Worm (Caenorhabditis elegans): ENCODE data around the gene eef-1G.

The eef-1G gene

DNA sequence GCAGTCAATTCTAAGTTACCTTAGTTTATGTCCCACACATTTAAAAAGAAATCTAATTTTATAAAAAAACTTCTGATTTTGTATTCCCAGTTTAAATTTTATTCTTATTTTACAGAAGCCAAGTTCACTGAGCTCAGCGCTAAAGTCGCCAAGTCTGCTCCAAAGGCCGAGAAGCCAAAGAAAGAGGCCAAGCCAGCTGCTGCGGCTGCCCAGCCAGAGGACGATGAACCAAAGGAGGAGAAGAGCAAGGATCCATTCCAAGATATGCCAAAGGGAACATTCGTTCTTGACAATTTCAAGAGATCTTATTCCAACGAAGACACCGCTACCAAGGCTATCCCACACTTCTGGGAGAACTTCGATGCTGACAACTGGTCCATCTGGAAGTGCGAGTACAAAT, 1.4 kb downstream of the eef-1G start:
- no peak for TF ChIP-seq fkh-10 (GFP tag; optimal IDR thresholded peaks at IDR 0.05)
- no peak for TF ChIP-seq lin-35 (GFP tag; optimal IDR thresholded peaks at IDR 0.05)
- TF ChIP-seq efl-1 (optimal IDR thresholded peaks at IDR 0.05): no peak
- peak in 1 of 2 experiments; percentile 17 for TF ChIP-seq efl-1 (GFP tag; optimal IDR thresholded peaks at IDR 0.05 in 1 of 2)
- no peak for TF ChIP-seq blmp-1 (tag; optimal IDR thresholded peaks at IDR 0.05)

DNA sequence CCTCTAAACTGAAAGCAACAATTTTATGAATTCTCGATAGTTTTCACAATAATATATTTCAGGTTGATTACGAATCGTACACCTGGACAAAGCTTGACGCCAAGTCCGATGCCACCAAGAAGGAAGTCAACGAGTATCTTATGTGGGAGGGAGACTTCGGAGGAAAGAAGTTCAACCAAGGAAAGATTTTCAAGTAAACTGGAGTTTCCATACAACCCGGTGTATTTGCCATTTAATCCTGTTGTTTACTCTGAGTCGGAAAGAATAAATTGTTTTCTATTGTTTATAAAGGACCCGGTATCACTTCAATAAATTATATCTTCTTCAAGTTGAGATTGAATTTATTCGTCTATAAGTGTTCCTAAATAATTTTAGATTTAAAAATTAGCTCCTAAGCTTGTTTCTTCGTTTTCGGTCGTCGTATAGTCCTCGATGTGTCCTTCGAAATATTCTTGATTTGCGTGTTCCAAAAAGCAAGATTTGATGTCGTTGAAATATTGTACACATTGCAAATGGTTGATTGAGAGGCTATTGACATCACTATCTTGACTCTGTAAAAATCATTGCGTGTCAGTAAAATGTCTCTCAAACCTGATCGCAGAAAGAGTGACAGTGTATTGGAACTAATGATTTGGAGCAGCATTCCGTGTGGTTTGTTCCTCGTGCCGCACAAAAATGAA, 2.2 kb downstream of the eef-1G start:
- TF ChIP-seq hlh-4 (tag; optimal IDR thresholded peaks at IDR 0.05) (no peak), efl-1 (optimal IDR thresholded peaks at IDR 0.05) (no peak), efl-1 (GFP tag; optimal IDR thresholded peaks at IDR 0.05 in 1 of 2) (peak in 1 of 2 experiments; percentile 24), nhr-11 (tag; optimal IDR thresholded peaks at IDR 0.05) (no peak), fkh-8 (tag; optimal IDR thresholded peaks at IDR 0.05) (no peak), lsy-2 (tag; optimal IDR thresholded peaks at IDR 0.05) (peak in 1 of 2 experiments; percentile 27), ces-1 (GFP tag; optimal IDR thresholded peaks at IDR 0.05) (no peak), nhr-85 (tag) (peak; percentile 4), nhr-237 (tag; optimal IDR thresholded peaks at IDR 0.05) (no peak), tlp-1 (tag; optimal IDR thresholded peaks at IDR 0.05) (no peak), hlh-17 (GFP tag; optimal IDR thresholded peaks at IDR 0.05; ENCODE audit: borderline replicate concordance) (no peak), hpl-2 (GFP tag; optimal IDR thresholded peaks at IDR 0.05) (no peak)

DNA sequence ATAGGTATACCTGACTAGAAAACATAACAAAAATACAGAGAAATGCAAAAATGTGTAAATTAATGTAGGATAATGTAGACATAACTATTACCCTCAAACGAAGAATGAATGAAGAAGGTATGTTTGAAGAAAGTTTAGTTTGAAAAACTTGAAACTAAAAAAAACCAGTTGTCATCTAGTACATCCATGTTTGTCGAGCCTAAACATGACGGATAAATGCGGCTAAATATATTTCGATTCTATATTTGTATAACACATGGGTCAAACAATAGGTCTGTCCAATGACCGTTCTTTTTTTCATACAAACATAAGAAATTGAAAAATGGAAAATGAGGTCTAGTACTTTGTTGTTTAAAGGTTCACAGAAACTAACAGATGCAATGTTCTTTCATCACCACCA, 4.6 kb downstream of the eef-1G start, which contains the start of gene F17C11.22:
TSS of gene F17C11.22 (minus strand) at position 101 of the 400 bp plus-strand sequence.
- TF ChIP-seq sptf-1 (tag; optimal IDR thresholded peaks at IDR 0.05): no peak
- no peak for TF ChIP-seq alr-1 (tag; optimal IDR thresholded peaks at IDR 0.05; ENCODE audit: borderline replicate concordance)
- no peak for TF ChIP-seq efl-1 (optimal IDR thresholded peaks at IDR 0.05)
- peak in 1 of 2 experiments; percentile 58 for TF ChIP-seq efl-1 (GFP tag; optimal IDR thresholded peaks at IDR 0.05 in 1 of 2)

DNA sequence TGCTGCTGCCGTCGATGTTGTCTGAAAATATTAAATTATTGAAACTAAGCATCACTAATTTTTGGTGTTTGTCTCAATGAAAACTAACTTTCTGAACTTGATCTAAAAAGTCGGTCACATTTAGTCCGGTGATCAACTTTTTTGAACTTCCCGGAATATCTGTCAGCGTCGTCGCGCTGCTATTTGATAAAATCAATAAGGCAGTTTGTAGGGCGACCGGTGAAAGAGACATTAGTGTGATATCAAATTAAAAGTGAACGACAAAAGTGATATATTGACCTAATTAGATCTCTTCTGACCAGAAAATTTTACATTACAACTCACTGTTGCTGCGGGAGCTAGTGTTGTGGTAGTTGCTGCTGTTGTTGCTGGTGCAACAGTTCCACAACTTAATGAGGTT, 5.4 kb downstream of the eef-1G start:
- peak; percentile 23 for TF ChIP-seq nhr-85 (tag)
- no peak for TF ChIP-seq mab-9 (GFP tag; IDR thresholded peaks at IDR 0.05)
- no peak for TF ChIP-seq sptf-1 (tag; optimal IDR thresholded peaks at IDR 0.05)
- TF ChIP-seq elt-3 (tag; optimal IDR thresholded peaks at IDR 0.05): peak in 1 of 6 experiments; percentile 10
- peak; percentile 90 for TF ChIP-seq blmp-1 (tag; optimal IDR thresholded peaks at IDR 0.05)
- TF ChIP-seq nhr-77 (tag; optimal IDR thresholded peaks at IDR 0.05): no peak

DNA sequence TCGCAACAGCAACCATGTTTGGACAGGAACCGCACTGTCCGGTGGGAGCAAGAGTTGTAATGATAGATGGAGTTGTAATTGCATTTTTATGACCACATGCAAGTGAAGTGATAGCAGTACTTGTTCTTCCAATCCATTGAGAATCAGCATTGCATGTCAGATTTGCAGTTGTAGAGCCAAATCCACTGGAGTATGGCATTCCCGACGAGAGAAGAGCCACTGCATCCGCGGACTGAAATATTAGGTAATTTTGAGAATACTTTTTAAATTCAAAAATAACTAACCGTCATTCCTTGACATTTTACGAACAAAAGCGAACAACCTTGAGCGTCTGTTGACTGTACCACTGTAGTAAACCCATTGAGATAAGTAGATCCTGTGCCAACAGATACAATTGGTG, 9.6 kb downstream of the eef-1G start:
- TF ChIP-seq dsc-1 (tag; optimal IDR thresholded peaks at IDR 0.05): no peak
- no peak for TF ChIP-seq fos-1 (tag; optimal IDR thresholded peaks at IDR 0.05)
- TF ChIP-seq grh-1 (GFP tag; IDR thresholded peaks at IDR 0.05): no peak
- no peak for TF ChIP-seq egl-27 (tag; optimal IDR thresholded peaks at IDR 0.05)
- TF ChIP-seq nhr-19 (GFP tag; conservative IDR thresholded peaks at IDR 0.05): no peak
- no peak for TF ChIP-seq lin-35 (GFP tag; optimal IDR thresholded peaks at IDR 0.05)
- TF ChIP-seq snu-23 (GFP tag; optimal IDR thresholded peaks at IDR 0.05): no peak
- no peak for TF ChIP-seq nhr-71 (tag; optimal IDR thresholded peaks at IDR 0.05)
- no peak for TF ChIP-seq egl-13 (tag; optimal IDR thresholded peaks at IDR 0.05)
- no peak for TF ChIP-seq lsy-2 (tag; optimal IDR thresholded peaks at IDR 0.05)
- no peak for TF ChIP-seq pax-3 (tag; optimal IDR thresholded peaks at IDR 0.05)
- TF ChIP-seq pqm-1 (tag; optimal IDR thresholded peaks at IDR 0.05): no peak
- no peak for TF ChIP-seq ets-5 (GFP tag; IDR thresholded peaks at IDR 0.05)
- TF ChIP-seq nhr-237 (tag; optimal IDR thresholded peaks at IDR 0.05): no peak
- no peak for TF ChIP-seq lin-13 (GFP tag; optimal IDR thresholded peaks at IDR 0.05)
- no peak for TF ChIP-seq zip-4 (GFP tag; optimal IDR thresholded peaks at IDR 0.05)
- no peak for TF ChIP-seq swsn-7 (tag; optimal IDR thresholded peaks at IDR 0.05)
- no peak for TF ChIP-seq ces-1 (GFP tag; optimal IDR thresholded peaks at IDR 0.05)
- TF ChIP-seq ceh-88 (GFP tag; IDR thresholded peaks at IDR 0.05): no peak

Data from whole organism, L1 larva.